Worm (Caenorhabditis elegans): ENCODE results near the gene F38H12.5.

DNA sequence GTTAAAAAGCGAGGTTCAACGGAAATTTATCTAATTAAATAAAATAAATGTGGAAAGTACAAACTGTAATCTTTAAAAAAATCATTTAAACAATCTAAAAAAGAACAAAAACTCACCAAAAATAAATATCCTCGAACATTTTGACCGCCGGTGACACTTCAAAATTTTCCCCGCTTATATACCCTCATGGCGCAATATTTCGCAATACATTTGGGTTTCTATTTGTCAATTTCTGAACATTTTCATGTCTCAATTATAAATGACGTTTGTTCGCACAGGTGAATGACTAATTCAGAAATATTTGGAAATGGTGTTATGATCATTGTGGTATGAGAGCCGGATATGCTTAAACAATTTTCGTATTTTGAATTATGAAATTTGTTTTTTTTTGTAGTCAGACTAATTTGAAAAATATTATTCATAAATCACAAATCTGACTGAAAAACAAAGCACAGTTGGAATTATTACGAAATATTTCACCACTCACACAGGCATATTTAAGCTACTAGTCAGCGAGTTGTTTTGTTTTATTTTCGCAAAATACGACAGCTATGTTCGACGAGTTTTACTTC lies 40.9 kb downstream of the F38H12.5 start, which contains the start of the genes C49G7.10 and irg-2:
- TF ChIP-seq nhr-76 (tag; optimal IDR thresholded peaks at IDR 0.05) (no peak), ceh-82 (tag; optimal IDR thresholded peaks at IDR 0.05) (no peak), snpc-4 (tag; optimal IDR thresholded peaks at IDR 0.05) (no peak)
